Worm (Caenorhabditis elegans) whole organism, L2 larva: ENCODE measurements around the gene srj-19.

ENCODE experiments used
- R02D3.7 ChIP-seq: fragments of 150-350 bp; optimal IDR thresholded peaks from 2 replicates; lab custom pipeline; 2014; ENCODE audit warnings: missing biosample characterization, missing genetic modification characterization
- Y55F3AM.14 ChIP-seq: fragments of 200-800 bp; sonication (Bioruptor generic); optimal IDR thresholded peaks from 2 replicates; lab custom pipeline; 2018; ENCODE audit warnings: mild to moderate bottlenecking, missing genetic modification characterization, missing compliant biosample characterization
- alr-1 ChIP-seq: fragments of 150-350 bp; optimal IDR thresholded peaks from 2 replicates; lab custom pipeline; 2014; ENCODE audit warnings: missing biosample characterization, missing genetic modification characterization
- aly-2 ChIP-seq: fragments of 150-350 bp; optimal IDR thresholded peaks from 2 replicates; lab custom pipeline; 2014; ENCODE audit warnings: missing biosample characterization, missing genetic modification characterization
- ceh-82 ChIP-seq: fragments of 150-350 bp; optimal IDR thresholded peaks from 2 replicates; lab custom pipeline; 2014; ENCODE audit warnings: missing biosample characterization, missing genetic modification characterization
- egl-27 ChIP-seq: sonication (generic microtip); optimal IDR thresholded peaks from 3 replicates; lab custom pipeline; 2017; ENCODE audit warnings: missing biosample characterization, missing genetic modification reagents, missing genetic modification characterization
- elt-1 ChIP-seq: fragments of 150-350 bp; optimal IDR thresholded peaks from 2 replicates; lab custom pipeline; 2014; ENCODE audit warnings: missing biosample characterization, missing genetic modification characterization
- nhr-10 ChIP-seq: sonication (generic microtip); optimal IDR thresholded peaks from 2 replicates; lab custom pipeline; 2017; ENCODE audit warnings: missing biosample characterization, missing genetic modification characterization
- nhr-12 ChIP-seq: fragments of 150-350 bp; optimal IDR thresholded peaks from 2 replicates; lab custom pipeline; 2014; ENCODE audit warnings: missing biosample characterization, missing genetic modification characterization
- nhr-237 ChIP-seq: fragments of 150-350 bp; optimal IDR thresholded peaks from 2 replicates; lab custom pipeline; 2014; ENCODE audit warnings: missing biosample characterization, missing genetic modification characterization
- sma-3 ChIP-seq: sonication (generic microtip); optimal IDR thresholded peaks from 2 replicates; lab custom pipeline; 2016; ENCODE audit warnings: missing genetic modification reagents, missing genetic modification characterization, missing compliant biosample characterization
- snpc-4 ChIP-seq: fragments of 150-350 bp; optimal IDR thresholded peaks from 2 replicates; lab custom pipeline; 2014; ENCODE audit warnings: missing biosample characterization, missing genetic modification characterization
- unc-55 ChIP-seq: fragments of 150-350 bp; sonication (generic microtip); optimal IDR thresholded peaks from 3 replicates; lab custom pipeline; 2014; ENCODE audit warnings: missing biosample characterization, missing genetic modification reagents, missing genetic modification characterization
- ztf-4 ChIP-seq: fragments of 150-350 bp; optimal IDR thresholded peaks from 2 replicates; lab custom pipeline; 2014; ENCODE audit warnings: missing biosample characterization, missing genetic modification characterization

- TF ChIP-seq ceh-82 (no peak), R02D3.7 (tag; lab: Kevin White, UChicago) (no peak), Y55F3AM.14 (GFP tag; lab: Kevin White, UChicago) (no peak), aly-2 (tag; lab: Kevin White, UChicago) (no peak), sma-3 (GFP tag; lab: Kevin White, UChicago) (no peak), egl-27 (tag; lab: Kevin White, UChicago) (no peak), ztf-4 (tag; lab: Kevin White, UChicago) (no peak), nhr-237 (tag; lab: Kevin White, UChicago) (no peak), nhr-12 (tag; lab: Kevin White, UChicago) (no peak), elt-1 (tag; lab: Kevin White, UChicago) (no peak), nhr-10 (tag; lab: Kevin White, UChicago) (no peak), snpc-4 (tag; lab: Kevin White, UChicago) (no peak), alr-1 (tag; lab: Kevin White, UChicago) (no peak), unc-55 (GFP tag; lab: Kevin White, UChicago) (no peak)
Observed at ce11 chrV:2577603-2578002, 7.1 kb upstream of the srj-19 start, which contains the start of gene srt-4.
